Worm (Caenorhabditis elegans): ENCODE measurements around the gene ntc-1.

Gene ntc-1

DNA sequence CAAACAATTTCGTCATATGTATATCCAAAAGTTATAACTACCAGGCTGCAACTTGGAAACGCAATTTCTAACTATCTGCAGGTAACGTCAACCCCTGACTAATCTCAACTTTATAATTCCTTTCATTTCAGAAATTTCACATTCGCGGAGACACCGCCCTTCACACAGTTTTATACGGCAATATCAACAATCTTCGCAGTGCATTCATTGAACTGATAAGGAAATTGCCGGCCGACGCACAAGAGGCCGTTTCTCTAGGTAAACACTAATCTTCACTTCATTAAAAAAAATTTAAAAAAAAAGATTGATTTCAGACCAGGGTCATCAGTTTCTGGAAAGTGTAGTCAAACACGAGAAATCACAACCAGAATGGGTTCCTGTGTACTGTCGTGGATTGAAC, 47.0 kb upstream of the ntc-1 start (continued):
- TF ChIP-seq hlh-30 (tag; optimal IDR thresholded peaks at IDR 0.05; ENCODE audit: insufficient read depth): peak; percentile 26
- TF ChIP-seq zag-1 (tag; optimal IDR thresholded peaks at IDR 0.05): no peak
- no peak for TF ChIP-seq saeg-2 (GFP tag; IDR thresholded peaks at IDR 0.05)
- TF ChIP-seq hmg-1.1 (GFP tag; IDR thresholded peaks at IDR 0.05): no peak
- TF ChIP-seq daf-12 (tag; optimal IDR thresholded peaks at IDR 0.05): no peak
- TF ChIP-seq lin-29 (GFP tag; IDR thresholded peaks at IDR 0.05): no peak
- no peak for TF ChIP-seq ceh-20 (GFP tag; IDR thresholded peaks at IDR 0.05)
- no peak for TF ChIP-seq vab-7 (GFP tag; IDR thresholded peaks at IDR 0.05)
- TF ChIP-seq T26A8.4 (GFP tag; IDR thresholded peaks at IDR 0.05): no peak
- no peak for TF ChIP-seq cey-2 (tag; optimal IDR thresholded peaks at IDR 0.05; ENCODE audit: borderline replicate concordance, insufficient read depth)
- no peak for TF ChIP-seq Y105C5A.15 (GFP tag; IDR thresholded peaks at IDR 0.05)
- peak; percentile 67 for TF ChIP-seq nhr-28 (tag; optimal IDR thresholded peaks at IDR 0.05)
- no peak for TF ChIP-seq nhr-237 (tag; optimal IDR thresholded peaks at IDR 0.05)
- TF ChIP-seq php-3 (GFP tag; IDR thresholded peaks at IDR 0.05): no peak
- no peak for TF ChIP-seq spr-3 (GFP tag; optimal IDR thresholded peaks at IDR 0.05)
- no peak for TF ChIP-seq lsy-2 (tag; optimal IDR thresholded peaks at IDR 0.05)
- no peak for TF ChIP-seq aha-1 (tag)
- TF ChIP-seq nhr-42 (GFP tag; IDR thresholded peaks at IDR 0.05): no peak
- peak; percentile 31 for TF ChIP-seq nhr-77 (tag; optimal IDR thresholded peaks at IDR 0.05)
- no peak for TF ChIP-seq nhr-10 (tag; optimal IDR thresholded peaks at IDR 0.05)
- TF ChIP-seq madf-5 (GFP tag; IDR thresholded peaks at IDR 0.05): no peak
- no peak for TF ChIP-seq Y5F2A.4 (GFP tag; optimal IDR thresholded peaks at IDR 0.05)
- TF ChIP-seq mdl-1 (tag; optimal IDR thresholded peaks at IDR 0.05): no peak
- TF ChIP-seq Y75B8A.6 (GFP tag; IDR thresholded peaks at IDR 0.05): no peak
- TF ChIP-seq pqm-1 (tag; optimal IDR thresholded peaks at IDR 0.05): peak; percentile 98
- TF ChIP-seq ceh-28 (tag; optimal IDR thresholded peaks at IDR 0.05): no peak
- peak in 1 of 2 experiments; percentile 46 for TF ChIP-seq daf-16 (GFP tag; optimal IDR thresholded peaks at IDR 0.05)
- TF ChIP-seq daf-16 (tag; optimal IDR thresholded peaks at IDR 0.05): peak; percentile 98
- no peak for TF ChIP-seq ZK546.5 (tag; optimal IDR thresholded peaks at IDR 0.05)
- TF ChIP-seq tag-97 (GFP tag; IDR thresholded peaks at IDR 0.05): no peak
- no peak for TF ChIP-seq attf-4 (tag; optimal IDR thresholded peaks at IDR 0.05)
- no peak for TF ChIP-seq Y48G9A.11 (GFP tag; IDR thresholded peaks at IDR 0.05)
- no peak for TF ChIP-seq set-16 (GFP tag; IDR thresholded peaks at IDR 0.05)
- TF ChIP-seq daf-19 (GFP tag; conservative IDR thresholded peaks at IDR 0.05): no peak
- peak; percentile 45 for TF ChIP-seq mes-2 (tag; optimal IDR thresholded peaks at IDR 0.05; ENCODE audit: poor library complexity, severe bottlenecking)
- no peak for TF ChIP-seq F49E8.2 (tag; optimal IDR thresholded peaks at IDR 0.05; ENCODE audit: borderline replicate concordance)
- no peak for TF ChIP-seq F44E2.7 (GFP tag; IDR thresholded peaks at IDR 0.05)
- TF ChIP-seq dmd-6 (GFP tag; IDR thresholded peaks at IDR 0.05): peak; percentile 74
- no peak for TF ChIP-seq zip-2 (tag; optimal IDR thresholded peaks at IDR 0.05)
- TF ChIP-seq nhr-48 (tag; optimal IDR thresholded peaks at IDR 0.05): no peak
- no peak for TF ChIP-seq fos-1 (tag; optimal IDR thresholded peaks at IDR 0.05)
- TF ChIP-seq D1046.2 (GFP tag; IDR thresholded peaks at IDR 0.05): no peak
- no peak for TF ChIP-seq mxl-2 (GFP tag; conservative IDR thresholded peaks at IDR 0.05)

DNA sequence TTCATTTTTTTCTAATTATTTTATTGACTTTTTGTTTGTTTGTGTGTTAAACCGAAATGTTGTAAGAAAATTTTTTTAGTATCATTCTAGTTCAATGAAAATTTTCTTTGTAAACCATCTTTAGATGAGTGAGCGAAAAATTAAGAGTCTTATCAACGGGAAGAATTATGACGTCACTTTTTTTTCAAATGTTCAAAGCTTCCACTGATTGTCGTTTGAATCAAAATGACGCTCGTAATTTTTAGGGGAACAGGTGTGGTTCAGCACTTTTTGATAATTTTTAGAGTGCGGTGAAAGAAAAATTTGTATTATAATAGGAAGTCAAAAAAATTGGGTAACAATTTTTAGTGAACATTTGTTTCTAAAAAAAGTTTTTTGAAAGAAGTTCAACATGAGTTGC, 44.3 kb upstream of the ntc-1 start:
- TF ChIP-seq hlh-11 (tag; optimal IDR thresholded peaks at IDR 0.05): peak; percentile 53
- no peak for TF ChIP-seq daf-16 (GFP tag; optimal IDR thresholded peaks at IDR 0.05)
- TF ChIP-seq daf-16 (tag; optimal IDR thresholded peaks at IDR 0.05): peak; percentile 22
- peak; percentile 90 for TF ChIP-seq pqm-1 (tag; optimal IDR thresholded peaks at IDR 0.05)
- 0 out of 2 replicates have a peak, but pooled peaks have one; percentile 27 for TF ChIP-seq lin-1 (GFP tag; IDR thresholded peaks at IDR 0.05)
- no peak for TF ChIP-seq cey-2 (tag; optimal IDR thresholded peaks at IDR 0.05; ENCODE audit: borderline replicate concordance, insufficient read depth)
- TF ChIP-seq ces-1 (GFP tag; optimal IDR thresholded peaks at IDR 0.05): no peak
- TF ChIP-seq duxl-1 (tag; optimal IDR thresholded peaks at IDR 0.05; ENCODE audit: poor library complexity): no peak
- peak; percentile 58 for TF ChIP-seq dve-1 (tag; optimal IDR thresholded peaks at IDR 0.05; ENCODE audit: insufficient read depth)
- no peak for TF ChIP-seq tag-97 (GFP tag; IDR thresholded peaks at IDR 0.05)
- TF ChIP-seq Y105C5A.15 (GFP tag; IDR thresholded peaks at IDR 0.05): no peak
- no peak for TF ChIP-seq ZK337.2 (GFP tag; IDR thresholded peaks at IDR 0.05)
- TF ChIP-seq ctbp-1 (GFP tag; IDR thresholded peaks at IDR 0.05): no peak
- TF ChIP-seq tra-1 (GFP tag; IDR thresholded peaks at IDR 0.05): no peak
- TF ChIP-seq ZK546.5 (tag; optimal IDR thresholded peaks at IDR 0.05): no peak
- TF ChIP-seq nhr-10 (tag; optimal IDR thresholded peaks at IDR 0.05): no peak
- no peak for TF ChIP-seq nhr-77 (tag; optimal IDR thresholded peaks at IDR 0.05)
- no peak for TF ChIP-seq unc-39 (tag; optimal IDR thresholded peaks at IDR 0.05)
- TF ChIP-seq F49E8.2 (tag; optimal IDR thresholded peaks at IDR 0.05; ENCODE audit: borderline replicate concordance): no peak

Measured in whole organism, L4 larva.